Worm (Caenorhabditis elegans) whole organism, young adult: ENCODE data around the gene C18A11.1.
A peak's percentile ranks its signal among the peaks of the same experiment; 100 is the strongest.

ENCODE experiments used
- C17E4.6 ChIP-seq: fragments of 200-800 bp; sonication (Bioruptor generic); IDR thresholded peaks from 2 replicates; pipeline ENCODE4 v1.3.6; 2022; ENCODE audit warnings: missing genetic modification reagents, missing genetic modification characterization, missing compliant biosample characterization
- D2030.7 ChIP-seq: fragments of 200-800 bp; sonication (Bioruptor generic); IDR thresholded peaks from 2 replicates; pipeline ENCODE4 v1.3.6; 2022; ENCODE audit warnings: missing genetic modification reagents, missing genetic modification characterization, missing compliant biosample characterization
- F10E7.11 ChIP-seq: sonication (generic microtip); optimal IDR thresholded peaks from 2 replicates; lab custom pipeline; 2017; ENCODE audit warnings: mild to moderate bottlenecking, missing genetic modification characterization, moderate library complexity, missing compliant biosample characterization
- F49E8.2 ChIP-seq: sonication (generic microtip); optimal IDR thresholded peaks from 3 replicates; lab custom pipeline; 2017; ENCODE audit warnings: missing genetic modification characterization, mild to moderate bottlenecking, missing compliant biosample characterization, antibody characterized with exemption, moderate library complexity; ENCODE audit not compliant: insufficient read depth
- T07F8.4 ChIP-seq: sonication (generic microtip); optimal IDR thresholded peaks from 2 replicates; lab custom pipeline; 2016; ENCODE audit warnings: mild to moderate bottlenecking, missing genetic modification characterization, moderate library complexity, missing compliant biosample characterization
- T26A5.8 ChIP-seq: sonication (generic microtip); optimal IDR thresholded peaks from 2 replicates; lab custom pipeline; 2016; ENCODE audit warnings: missing genetic modification characterization, missing compliant biosample characterization
- Y53G8AR.9 ChIP-seq: fragments of 200-800 bp; sonication (Bioruptor generic); conservative IDR thresholded peaks from 2 replicates; pipeline ENCODE4 v1.3.6; 2022; ENCODE audit warnings: missing genetic modification reagents, missing genetic modification characterization, missing compliant biosample characterization
- Y79H2A.3 ChIP-seq: fragments of 200-800 bp; sonication (Bioruptor generic); conservative IDR thresholded peaks from 2 replicates; pipeline ENCODE4 v1.3.6; 2022; ENCODE audit warnings: missing genetic modification reagents, missing genetic modification characterization, missing compliant biosample characterization
- ZK185.1 ChIP-seq: sonication (generic microtip); optimal IDR thresholded peaks from 2 replicates; lab custom pipeline; 2016; ENCODE audit warnings: mild to moderate bottlenecking, missing genetic modification characterization, missing compliant biosample characterization; ENCODE audit not compliant: poor library complexity, severe bottlenecking
- akir-1 ChIP-seq: fragments of 200-800 bp; sonication (Bioruptor generic); optimal IDR thresholded peaks from 2 replicates; lab custom pipeline; 2018; ENCODE audit warnings: mild to moderate bottlenecking, missing genetic modification characterization, moderate library complexity, missing compliant biosample characterization
- aptf-3 ChIP-seq: fragments of 200-800 bp; sonication (Bioruptor generic); IDR thresholded peaks from 2 replicates; pipeline ENCODE4 v1.3.6; 2022; ENCODE audit warnings: missing genetic modification characterization, missing compliant biosample characterization
- athp-1 ChIP-seq: sonication (generic microtip); optimal IDR thresholded peaks from 2 replicates; lab custom pipeline; 2017; ENCODE audit warnings: mild to moderate bottlenecking, missing genetic modification characterization, missing compliant biosample characterization
- attf-5 ChIP-seq: fragments of 200-800 bp; sonication (Bioruptor generic); optimal IDR thresholded peaks from 2 replicates; lab custom pipeline; 2018; ENCODE audit warnings: mild to moderate bottlenecking, missing genetic modification characterization, missing compliant biosample characterization
- cebp-1 ChIP-seq, 2 experiments: fragments of 200-800 bp in 1 of 2; sonication (Bioruptor generic) in 1 of 2; sonication (generic microtip) in 1 of 2; IDR thresholded peaks in 1 of 2; optimal IDR thresholded peaks in 1 of 2; 2 replicates each; pipeline versions ENCODE4 v1.3.6 to Lab custom; 2017 to 2022; ENCODE audit warnings: missing compliant biosample characterization in 2 of 2, missing genetic modification characterization in 2 of 2, mild to moderate bottlenecking in 1 of 2, missing genetic modification reagents in 1 of 2, moderate library complexity in 1 of 2
- ceh-91 ChIP-seq: fragments of 200-800 bp; sonication (Bioruptor generic); IDR thresholded peaks from 2 replicates; pipeline ENCODE4 v1.3.6; 2022; ENCODE audit warnings: missing genetic modification reagents, missing genetic modification characterization, missing compliant biosample characterization
- chd-7 ChIP-seq: sonication (generic microtip); optimal IDR thresholded peaks from 2 replicates; lab custom pipeline; 2016; ENCODE audit warnings: mild to moderate bottlenecking, missing genetic modification characterization, moderate library complexity, missing compliant biosample characterization
- die-1 ChIP-seq: sonication (generic microtip); optimal IDR thresholded peaks from 2 replicates; lab custom pipeline; 2016; ENCODE audit warnings: missing genotype, mild to moderate bottlenecking, missing genetic modification characterization, missing compliant biosample characterization
- efl-1 ChIP-seq: fragments of 150-350 bp; optimal IDR thresholded peaks from 2 replicates; lab custom pipeline; 2014; ENCODE audit warnings: missing biosample characterization, missing genetic modification reagents, missing genetic modification characterization
- egrh-3 ChIP-seq: fragments of 200-800 bp; sonication (Bioruptor generic); IDR thresholded peaks from 2 replicates; pipeline ENCODE4 v1.3.6; 2022; ENCODE audit warnings: missing genetic modification reagents, missing genetic modification characterization, missing compliant biosample characterization
- ets-4 ChIP-seq: fragments of 200-800 bp; sonication (Bioruptor generic); optimal IDR thresholded peaks from 2 replicates; lab custom pipeline; 2018; ENCODE audit warnings: mild to moderate bottlenecking, missing genetic modification characterization, missing compliant biosample characterization
- fkh-3 ChIP-seq: sonication (generic microtip); optimal IDR thresholded peaks from 2 replicates; lab custom pipeline; 2016; ENCODE audit warnings: mild to moderate bottlenecking, missing genetic modification characterization, missing compliant biosample characterization
- hlh-12 ChIP-seq: sonication (generic microtip); optimal IDR thresholded peaks from 2 replicates; lab custom pipeline; 2016; ENCODE audit warnings: missing genetic modification characterization, missing compliant biosample characterization
- hlh-26 ChIP-seq: fragments of 200-800 bp; sonication (Bioruptor generic); conservative IDR thresholded peaks from 2 replicates; pipeline ENCODE4 v1.3.6; 2022; ENCODE audit warnings: missing genetic modification reagents, missing genetic modification characterization, missing compliant biosample characterization
- hmg-20 ChIP-seq: fragments of 200-800 bp; sonication (Bioruptor generic); IDR thresholded peaks from 2 replicates; pipeline ENCODE4 v1.3.6; 2022; ENCODE audit warnings: missing genetic modification reagents, missing genetic modification characterization, missing compliant biosample characterization
- let-607 ChIP-seq, 2 experiments: fragments of 200-800 bp in 1 of 2; sonication (Bioruptor generic) in 1 of 2; sonication (generic microtip) in 1 of 2; optimal IDR thresholded peaks; 2 replicates each; lab custom pipeline; 2016 to 2018; ENCODE audit warnings: mild to moderate bottlenecking in 2 of 2, missing compliant biosample characterization in 2 of 2, missing genetic modification characterization in 2 of 2, moderate library complexity in 2 of 2, missing genotype in 1 of 2
- lin-35 ChIP-seq, 3 experiments: fragments of 150-350 bp in 2 of 3; sonication (generic microtip) in 1 of 3; optimal IDR thresholded peaks; 2 replicates each; lab custom pipeline; 2014 to 2018; ENCODE audit warnings: missing biosample characterization in 3 of 3, missing genetic modification characterization in 3 of 3, missing genetic modification reagents in 3 of 3
- lin-40 ChIP-seq: sonication (generic microtip); optimal IDR thresholded peaks from 2 replicates; lab custom pipeline; 2016; ENCODE audit warnings: missing genetic modification characterization, mild to moderate bottlenecking, missing compliant biosample characterization, missing genotype, missing genetic modification reagents
- lin-54 ChIP-seq: fragments of 200-800 bp; sonication (Bioruptor generic); optimal IDR thresholded peaks from 2 replicates; lab custom pipeline; 2018; ENCODE audit warnings: mild to moderate bottlenecking, missing genetic modification characterization, missing compliant biosample characterization
- madf-6 ChIP-seq: fragments of 200-800 bp; sonication (Bioruptor generic); IDR thresholded peaks from 2 replicates; pipeline ENCODE4 v1.3.6; 2022; ENCODE audit warnings: missing genetic modification reagents, missing genetic modification characterization, missing compliant biosample characterization
- mel-28 ChIP-seq: sonication (generic microtip); optimal IDR thresholded peaks from 2 replicates; lab custom pipeline; 2016; ENCODE audit warnings: borderline replicate concordance, mild to moderate bottlenecking, missing genetic modification characterization, missing compliant biosample characterization
- nfyb-1 ChIP-seq: fragments of 200-800 bp; sonication (Bioruptor generic); IDR thresholded peaks from 2 replicates; pipeline ENCODE4 v1.3.6; 2022; ENCODE audit warnings: missing genetic modification reagents, missing genetic modification characterization, missing compliant biosample characterization
- nhr-27 ChIP-seq: fragments of 200-800 bp; sonication (Bioruptor generic); optimal IDR thresholded peaks from 2 replicates; lab custom pipeline; 2018; ENCODE audit warnings: mild to moderate bottlenecking, missing genetic modification characterization, moderate library complexity, missing compliant biosample characterization
- pha-4 ChIP-seq: fragments of 150-350 bp; sonication (generic microtip); optimal IDR thresholded peaks from 2 replicates; lab custom pipeline; 2014; ENCODE audit warnings: missing biosample characterization, missing genetic modification reagents, missing genetic modification characterization
- repo-1 ChIP-seq: sonication (generic microtip); optimal IDR thresholded peaks from 2 replicates; lab custom pipeline; 2017; ENCODE audit warnings: mild to moderate bottlenecking, missing genetic modification characterization, missing compliant biosample characterization
- snpc-1.1 ChIP-seq: sonication (generic microtip); optimal IDR thresholded peaks from 2 replicates; lab custom pipeline; 2017; ENCODE audit warnings: missing genetic modification characterization, mild to moderate bottlenecking, missing compliant biosample characterization, antibody characterized with exemption, moderate library complexity, missing genotype, missing genetic modification reagents; ENCODE audit not compliant: insufficient read depth
- snpc-1.3 ChIP-seq: sonication (generic microtip); optimal IDR thresholded peaks from 2 replicates; lab custom pipeline; 2017; ENCODE audit warnings: missing genetic modification characterization, mild to moderate bottlenecking, missing compliant biosample characterization, antibody characterized with exemption, moderate library complexity, missing genotype, missing genetic modification reagents; ENCODE audit not compliant: insufficient read depth
- snpc-4 ChIP-seq, 5 experiments: fragments of 150-350 bp in 1 of 5; sonication (generic microtip) in 4 of 5; optimal IDR thresholded peaks; 2 replicates each; lab custom pipeline; 2014 to 2018; ENCODE audit warnings: missing genetic modification characterization in 5 of 5, missing biosample characterization in 3 of 5, antibody characterized with exemption in 2 of 5, mild to moderate bottlenecking in 2 of 5, missing compliant biosample characterization in 2 of 5, missing genotype in 2 of 5, moderate library complexity in 2 of 5, missing genetic modification reagents in 1 of 5
- unc-130 ChIP-seq: sonication (generic microtip); optimal IDR thresholded peaks from 2 replicates; lab custom pipeline; 2016; ENCODE audit warnings: missing genetic modification reagents, missing genetic modification characterization, missing compliant biosample characterization
- unc-62 ChIP-seq: fragments of 150-350 bp; optimal IDR thresholded peaks from 2 replicates; lab custom pipeline; 2014; ENCODE audit warnings: missing biosample characterization, missing genetic modification reagents, missing genetic modification characterization
- xnd-1 ChIP-seq: sonication (generic microtip); optimal IDR thresholded peaks from 2 replicates; lab custom pipeline; 2016; ENCODE audit warnings: missing genotype, missing genetic modification reagents, missing genetic modification characterization, missing compliant biosample characterization
- zfh-2 ChIP-seq: fragments of 200-800 bp; sonication (Bioruptor generic); conservative IDR thresholded peaks from 2 replicates; pipeline ENCODE4 v1.3.6; 2022; ENCODE audit warnings: missing genetic modification reagents, missing genetic modification characterization, missing compliant biosample characterization
- ztf-26 ChIP-seq: sonication (generic microtip); optimal IDR thresholded peaks from 2 replicates; lab custom pipeline; 2017; ENCODE audit warnings: missing genetic modification characterization, missing compliant biosample characterization
- ztf-3 ChIP-seq: fragments of 200-800 bp; sonication (Bioruptor generic); optimal IDR thresholded peaks from 2 replicates; lab custom pipeline; 2018; ENCODE audit warnings: mild to moderate bottlenecking, missing genetic modification characterization, missing compliant biosample characterization
- ztf-6 ChIP-seq: fragments of 200-800 bp; sonication (Bioruptor generic); IDR thresholded peaks from 2 replicates; pipeline ENCODE4 v1.3.6; 2022; ENCODE audit warnings: missing genetic modification reagents, missing genetic modification characterization, missing compliant biosample characterization

C18A11.1 gene

ce11 chrX:8019665-8020064 is 49.5 kb upstream of the C18A11.1 start (continued):
- TF ChIP-seq ztf-3: peak; percentile 83
- TF ChIP-seq ceh-91 (GFP tag; lab: Robert Waterston, UW): no peak
- TF ChIP-seq C17E4.6 (GFP tag; lab: Robert Waterston, UW): peak; percentile 56; the same call in 1 of the 2 replicates

ce11 chrX:8021609-8022008 is 47.5 kb upstream of the C18A11.1 start:
- TF ChIP-seq egrh-3: peak; percentile 13; the same call in 1 of the 2 replicates
- TF ChIP-seq attf-5 (GFP tag; lab: Kevin White, UChicago): peak; percentile 55
- TF ChIP-seq lin-40 (tag; lab: Kevin White, UChicago): peak; percentile 67
- TF ChIP-seq T07F8.4 (tag; lab: Kevin White, UChicago): peak; percentile 18
- TF ChIP-seq efl-1: no peak
- TF ChIP-seq hmg-20 (GFP tag; lab: Robert Waterston, UW): no peak
- TF ChIP-seq snpc-1.1 (tag; lab: Kevin White, UChicago): no peak
- peak; percentile 76; the same call in 1 of the 2 replicates for TF ChIP-seq aptf-3 (GFP tag; lab: Robert Waterston, UW)
- no peak for TF ChIP-seq unc-130
- TF ChIP-seq unc-62 (GFP tag; lab: Kevin White, UChicago): no peak
- TF ChIP-seq Y53G8AR.9 (GFP tag; lab: Robert Waterston, UW): no peak
- TF ChIP-seq ceh-91 (GFP tag; lab: Robert Waterston, UW): no peak
- TF ChIP-seq F49E8.2 (tag; lab: Kevin White, UChicago): no peak
- peak; percentile 82 for TF ChIP-seq chd-7 (tag; lab: Kevin White, UChicago)
- TF ChIP-seq akir-1 (GFP tag; lab: Kevin White, UChicago): peak; percentile 16
- peak; percentile 93 for TF ChIP-seq zfh-2 (GFP tag; lab: Robert Waterston, UW)
- peak in 1 of 3 experiments; percentile 71 for TF ChIP-seq lin-35 (GFP tag; optimal IDR thresholded peaks at IDR 0.05; lab: Kevin White, UChicago)
- TF ChIP-seq hlh-12: no peak
- TF ChIP-seq F10E7.11: no peak
- TF ChIP-seq fkh-3: no peak
- no peak for TF ChIP-seq xnd-1 (tag; lab: Kevin White, UChicago)
- TF ChIP-seq let-607 (tag; optimal IDR thresholded peaks at IDR 0.05; lab: Kevin White, UChicago): peak; percentile 10 to 25
- no peak for TF ChIP-seq repo-1 (tag; lab: Kevin White, UChicago)
- peak; percentile 69; the same call in 1 of the 2 replicates for TF ChIP-seq nfyb-1 (GFP tag; lab: Robert Waterston, UW)
- peak; percentile 7 for TF ChIP-seq ztf-26 (tag; lab: Kevin White, UChicago)
- peak; percentile 36 for TF ChIP-seq ZK185.1 (tag; lab: Kevin White, UChicago)
- no peak for TF ChIP-seq snpc-4 (GFP tag; optimal IDR thresholded peaks at IDR 0.05; lab: Kevin White, UChicago)
- TF ChIP-seq snpc-4 (tag; optimal IDR thresholded peaks at IDR 0.05; lab: Kevin White, UChicago): peak in 2 of 4 experiments; percentile 27 to 30
- no peak for TF ChIP-seq athp-1 (tag; lab: Kevin White, UChicago)
- TF ChIP-seq cebp-1 (GFP tag; IDR thresholded peaks at IDR 0.05; lab: Robert Waterston, UW): peak; percentile 28; the same call in 1 of the 2 replicates
- TF ChIP-seq cebp-1 (tag; optimal IDR thresholded peaks at IDR 0.05; lab: Kevin White, UChicago): peak; percentile 93
- no peak for TF ChIP-seq snpc-1.3 (tag; lab: Kevin White, UChicago)
- no peak for TF ChIP-seq madf-6
- TF ChIP-seq ztf-6: no peak
- no peak for TF ChIP-seq mel-28 (tag; lab: Kevin White, UChicago)
- TF ChIP-seq nhr-27: no peak
- no peak for TF ChIP-seq pha-4 (tag; lab: Kevin White, UChicago)
- no peak for TF ChIP-seq die-1 (tag; lab: Kevin White, UChicago)
- no peak for TF ChIP-seq hlh-26 (GFP tag; lab: Robert Waterston, UW)
- TF ChIP-seq Y79H2A.3 (GFP tag; lab: Robert Waterston, UW): no peak
- TF ChIP-seq T26A5.8 (tag; lab: Kevin White, UChicago): no peak
- peak; percentile 40 for TF ChIP-seq ets-4
- TF ChIP-seq D2030.7 (GFP tag; lab: Robert Waterston, UW): no peak
- TF ChIP-seq lin-54: peak; percentile 12
